Worm (Caenorhabditis elegans) whole organism, L3 larva: ENCODE measurements around the gene ptr-6.

Experiments
- R02D3.7 ChIP-seq: fragments of 150-350 bp; optimal IDR thresholded peaks from 2 replicates; lab custom pipeline; 2014; ENCODE audit warnings: missing biosample characterization, missing genetic modification characterization
- aly-2 ChIP-seq: fragments of 150-350 bp; optimal IDR thresholded peaks from 2 replicates; lab custom pipeline; 2014; ENCODE audit warnings: missing biosample characterization, missing genetic modification characterization
- ama-1 ChIP-seq: fragments of 150-350 bp; optimal IDR thresholded peaks from 2 replicates; lab custom pipeline; 2018
- ceh-16 ChIP-seq: sonication (generic microtip); optimal IDR thresholded peaks from 2 replicates; lab custom pipeline; 2017; ENCODE audit warnings: missing biosample characterization, missing genetic modification characterization
- ceh-28 ChIP-seq: fragments of 150-350 bp; optimal IDR thresholded peaks from 2 replicates; lab custom pipeline; 2014; ENCODE audit warnings: missing biosample characterization, missing genetic modification reagents, missing genetic modification characterization
- ceh-9 ChIP-seq: sonication (generic microtip); optimal IDR thresholded peaks from 2 replicates; lab custom pipeline; 2018; ENCODE audit warnings: missing biosample characterization, missing genetic modification characterization
- daf-12 ChIP-seq: fragments of 150-350 bp; optimal IDR thresholded peaks from 2 replicates; lab custom pipeline; 2014; ENCODE audit warnings: missing biosample characterization, missing genetic modification reagents, missing genetic modification characterization
- egl-27 ChIP-seq: sonication (generic microtip); optimal IDR thresholded peaks from 4 replicates; lab custom pipeline; 2017; ENCODE audit warnings: missing biosample characterization, missing genetic modification reagents, missing genetic modification characterization
- egl-5 ChIP-seq: fragments of 150-350 bp; optimal IDR thresholded peaks from 2 replicates; lab custom pipeline; 2017; ENCODE audit warnings: missing biosample characterization, missing genetic modification reagents, missing genetic modification characterization, inconsistent platforms
- elt-1 ChIP-seq: fragments of 150-350 bp; optimal IDR thresholded peaks from 2 replicates; lab custom pipeline; 2014; ENCODE audit warnings: missing biosample characterization, missing genetic modification characterization
- elt-2 ChIP-seq: sonication (generic microtip); optimal IDR thresholded peaks from 2 replicates; lab custom pipeline; 2016; ENCODE audit warnings: missing genetic modification reagents, mild to moderate bottlenecking, missing genetic modification characterization, missing compliant biosample characterization
- elt-3 ChIP-seq, 3 experiments: fragments of 150-350 bp in 1 of 3; sonication (generic microtip) in 2 of 3; optimal IDR thresholded peaks; 2 replicates in 2 of 3; 4 replicates in 1 of 3; lab custom pipeline; 2014 to 2017; ENCODE audit warnings: missing biosample characterization in 3 of 3, missing genetic modification characterization in 3 of 3
- eor-1 ChIP-seq, 2 experiments: fragments of 150-350 bp; optimal IDR thresholded peaks; 2 replicates each; lab custom pipeline; 2014 to 2018; ENCODE audit warnings: missing biosample characterization in 2 of 2, missing genetic modification characterization in 2 of 2
- fkh-10 ChIP-seq: sonication (generic microtip); optimal IDR thresholded peaks from 2 replicates; lab custom pipeline; 2017; ENCODE audit warnings: missing biosample characterization, missing genetic modification reagents, missing genetic modification characterization
- fkh-2 ChIP-seq: fragments of 150-350 bp; optimal IDR thresholded peaks from 2 replicates; lab custom pipeline; 2014; ENCODE audit warnings: missing biosample characterization, missing genetic modification reagents, missing genetic modification characterization
- fos-1 ChIP-seq: fragments of 150-350 bp; optimal IDR thresholded peaks from 2 replicates; lab custom pipeline; 2014; ENCODE audit warnings: missing biosample characterization, missing genetic modification characterization
- hmg-11 ChIP-seq: sonication (generic microtip); optimal IDR thresholded peaks from 2 replicates; lab custom pipeline; 2016; ENCODE audit warnings: missing genetic modification characterization, missing compliant biosample characterization
- jun-1 ChIP-seq: fragments of 150-350 bp; optimal IDR thresholded peaks from 2 replicates; lab custom pipeline; 2014; ENCODE audit warnings: missing biosample characterization, missing genetic modification reagents, missing genetic modification characterization
- lin-15B ChIP-seq: fragments of 150-350 bp; optimal IDR thresholded peaks from 2 replicates; lab custom pipeline; 2014; ENCODE audit warnings: missing biosample characterization, missing genetic modification characterization
- lin-39 ChIP-seq: fragments of 150-350 bp; optimal IDR thresholded peaks from 2 replicates; lab custom pipeline; 2018; ENCODE audit warnings: missing biosample characterization, missing genetic modification reagents, missing genetic modification characterization
- lsy-12 ChIP-seq: sonication (generic microtip); optimal IDR thresholded peaks from 2 replicates; lab custom pipeline; 2016; ENCODE audit warnings: mild to moderate bottlenecking, missing genetic modification characterization, missing compliant biosample characterization
- mdl-1 ChIP-seq: fragments of 150-350 bp; optimal IDR thresholded peaks from 2 replicates; lab custom pipeline; 2014; ENCODE audit warnings: missing biosample characterization, missing genetic modification characterization
- nfya-1 ChIP-seq: sonication (generic microtip); optimal IDR thresholded peaks from 2 replicates; lab custom pipeline; 2017; ENCODE audit warnings: missing genetic modification characterization, mild to moderate bottlenecking, missing compliant biosample characterization, antibody characterized with exemption, moderate library complexity; ENCODE audit not compliant: insufficient read depth
- nhr-11 ChIP-seq: fragments of 150-350 bp; optimal IDR thresholded peaks from 2 replicates; lab custom pipeline; 2014; ENCODE audit warnings: missing biosample characterization, missing genetic modification characterization
- nhr-12 ChIP-seq: fragments of 150-350 bp; optimal IDR thresholded peaks from 2 replicates; lab custom pipeline; 2014; ENCODE audit warnings: missing biosample characterization, missing genetic modification characterization
- nhr-23 ChIP-seq: fragments of 150-350 bp; optimal IDR thresholded peaks from 2 replicates; lab custom pipeline; 2014; ENCODE audit warnings: missing biosample characterization, missing genetic modification reagents, missing genetic modification characterization
- nhr-237 ChIP-seq: fragments of 150-350 bp; optimal IDR thresholded peaks from 2 replicates; lab custom pipeline; 2014; ENCODE audit warnings: missing biosample characterization, missing genetic modification characterization
- nhr-25 ChIP-seq: sonication (generic microtip); optimal IDR thresholded peaks from 2 replicates; lab custom pipeline; 2017; ENCODE audit warnings: missing biosample characterization, missing genetic modification characterization
- nhr-28 ChIP-seq: fragments of 150-350 bp; optimal IDR thresholded peaks from 2 replicates; lab custom pipeline; 2014; ENCODE audit warnings: missing biosample characterization, missing genetic modification characterization
- nhr-43 ChIP-seq: sonication (generic microtip); optimal IDR thresholded peaks from 2 replicates; lab custom pipeline; 2016; ENCODE audit warnings: mild to moderate bottlenecking, missing genetic modification characterization, missing compliant biosample characterization; ENCODE audit not compliant: poor library complexity, severe bottlenecking
- nhr-67 ChIP-seq: fragments of 150-350 bp; optimal IDR thresholded peaks from 2 replicates; lab custom pipeline; 2014; ENCODE audit warnings: missing biosample characterization, missing genetic modification characterization
- nhr-76 ChIP-seq: fragments of 150-350 bp; sonication (generic microtip); optimal IDR thresholded peaks from 5 replicates; lab custom pipeline; 2014; ENCODE audit warnings: missing biosample characterization, missing genetic modification characterization
- nhr-77 ChIP-seq: fragments of 150-350 bp; optimal IDR thresholded peaks from 2 replicates; lab custom pipeline; 2014; ENCODE audit warnings: missing biosample characterization, missing genetic modification characterization
- pha-4 ChIP-seq: fragments of 150-350 bp; optimal IDR thresholded peaks from 2 replicates; lab custom pipeline; 2014; ENCODE audit warnings: missing biosample characterization, missing genetic modification reagents, missing genetic modification characterization
- pqm-1 ChIP-seq: fragments of 150-350 bp; optimal IDR thresholded peaks from 2 replicates; lab custom pipeline; 2017; ENCODE audit warnings: missing biosample characterization, missing genetic modification characterization, inconsistent platforms
- sea-2 ChIP-seq: fragments of 150-350 bp; sonication (generic microtip); optimal IDR thresholded peaks from 4 replicates; lab custom pipeline; 2014; ENCODE audit warnings: missing biosample characterization, missing genetic modification reagents, missing genetic modification characterization
- skn-1 ChIP-seq: fragments of 150-350 bp; optimal IDR thresholded peaks from 2 replicates; lab custom pipeline; 2014; ENCODE audit warnings: missing biosample characterization, missing genetic modification characterization
- snpc-4 ChIP-seq: fragments of 150-350 bp; optimal IDR thresholded peaks from 2 replicates; lab custom pipeline; 2014; ENCODE audit warnings: missing biosample characterization, missing genetic modification characterization
- tbx-2 ChIP-seq: sonication (generic microtip); optimal IDR thresholded peaks from 2 replicates; lab custom pipeline; 2016; ENCODE audit warnings: mild to moderate bottlenecking, missing genetic modification characterization, missing compliant biosample characterization
- unc-39 ChIP-seq: sonication (generic microtip); optimal IDR thresholded peaks from 4 replicates; lab custom pipeline; 2017; ENCODE audit warnings: missing biosample characterization, missing genetic modification characterization
- unc-62 ChIP-seq: fragments of 150-350 bp; sonication (generic microtip); optimal IDR thresholded peaks from 4 replicates; lab custom pipeline; 2014; ENCODE audit warnings: missing biosample characterization, missing genetic modification reagents, missing genetic modification characterization
- zag-1 ChIP-seq: fragments of 150-350 bp; optimal IDR thresholded peaks from 2 replicates; lab custom pipeline; 2014; ENCODE audit warnings: missing biosample characterization, missing genetic modification characterization
- ztf-11 ChIP-seq: fragments of 150-350 bp; optimal IDR thresholded peaks from 2 replicates; lab custom pipeline; 2014; ENCODE audit warnings: missing biosample characterization, missing genetic modification characterization
- ztf-4 ChIP-seq: fragments of 150-350 bp; optimal IDR thresholded peaks from 2 replicates; lab custom pipeline; 2014; ENCODE audit warnings: missing biosample characterization, missing genetic modification characterization

Gene ptr-6

ce11 chrII:5246791-5247361 lies at the start of gene ptr-6:
Gene ptr-6 (minus strand): TSS chrII:5246837.
- TF ChIP-seq nfya-1 (tag; lab: Kevin White, UChicago) (no peak), nhr-23 (tag; lab: Kevin White, UChicago) (peak; percentile 28), nhr-25 (peak; percentile 37), mdl-1 (no peak), pqm-1 (tag; lab: Kevin White, UChicago) (no peak), R02D3.7 (tag; lab: Kevin White, UChicago) (no peak), pha-4 (no peak), lin-39 (tag; lab: Kevin White, UChicago) (no peak), egl-5 (tag; lab: Kevin White, UChicago) (no peak), nhr-12 (tag; lab: Kevin White, UChicago) (no peak), elt-2 (no peak), ztf-11 (tag; lab: Kevin White, UChicago) (no peak), nhr-28 (tag; lab: Kevin White, UChicago) (no peak), ceh-28 (no peak), nhr-237 (no peak), aly-2 (tag; lab: Kevin White, UChicago) (no peak), eor-1 (tag; optimal IDR thresholded peaks at IDR 0.05; lab: Kevin White, UChicago) (no peak), ztf-4 (tag; lab: Kevin White, UChicago) (no peak)

- TF ChIP-seq pha-4 (peak; percentile 33), lin-39 (tag; lab: Kevin White, UChicago) (peak; percentile 42), ceh-9 (tag; lab: Kevin White, UChicago) (no peak), zag-1 (tag; lab: Kevin White, UChicago) (no peak), nfya-1 (tag; lab: Kevin White, UChicago) (peak; percentile 21), egl-5 (tag; lab: Kevin White, UChicago) (peak; percentile 15), nhr-43 (tag; lab: Kevin White, UChicago) (peak; percentile 43), hmg-11 (tag; lab: Kevin White, UChicago) (peak; percentile 52)
These were observed 46.7 kb upstream of the ptr-6 start, which contains the start of gene ZK622.1 for ce11 chrII:5293287-5293850. Gene ZK622.1 (plus strand): TSS chrII:5293800.

ce11 chrII:5292226-5292752 lies 45.7 kb upstream of the ptr-6 start, which contains the start of gene ZK622.4:
Gene ZK622.4 (plus strand): TSS chrII:5292702.
- no peak for TF ChIP-seq zag-1 (tag; lab: Kevin White, UChicago)
- TF ChIP-seq fos-1 = no peak
- peak; percentile 30 for TF ChIP-seq fkh-10 (GFP tag; lab: Kevin White, UChicago)
- TF ChIP-seq egl-27 = no peak
- no peak for TF ChIP-seq nhr-28 (tag; lab: Kevin White, UChicago)
- TF ChIP-seq hmg-11 (tag; lab: Kevin White, UChicago) = peak; percentile 88
- no peak for TF ChIP-seq skn-1 (tag; lab: Kevin White, UChicago)
- TF ChIP-seq nhr-25 = peak; percentile 18
- peak; percentile 49 for TF ChIP-seq nfya-1 (tag; lab: Kevin White, UChicago)
- TF ChIP-seq R02D3.7 (tag; lab: Kevin White, UChicago) = no peak
- TF ChIP-seq pqm-1 (tag; lab: Kevin White, UChicago) = peak; percentile 40
- no peak for TF ChIP-seq elt-3 (tag; optimal IDR thresholded peaks at IDR 0.05; lab: Kevin White, UChicago)
- peak; percentile 7 for TF ChIP-seq lin-15B (tag; lab: Kevin White, UChicago)
- no peak for TF ChIP-seq mdl-1
- TF ChIP-seq daf-12 (tag; lab: Kevin White, UChicago) = no peak
- no peak for TF ChIP-seq ceh-9 (tag; lab: Kevin White, UChicago)
- no peak for TF ChIP-seq unc-39 (tag; lab: Kevin White, UChicago)
- TF ChIP-seq lsy-12 (tag; lab: Kevin White, UChicago) = peak; percentile 44
- no peak for TF ChIP-seq nhr-76 (tag; lab: Kevin White, UChicago)
- TF ChIP-seq nhr-67 = no peak
- TF ChIP-seq snpc-4 (tag; lab: Kevin White, UChicago) = no peak
- TF ChIP-seq ceh-16 (tag; lab: Kevin White, UChicago) = no peak
- TF ChIP-seq eor-1 (tag; optimal IDR thresholded peaks at IDR 0.05; lab: Kevin White, UChicago) = no peak
- TF ChIP-seq elt-2 = peak; percentile 52
- TF ChIP-seq sea-2 (GFP tag; lab: Kevin White, UChicago) = no peak
- no peak for TF ChIP-seq ztf-11 (tag; lab: Kevin White, UChicago)
- TF ChIP-seq ceh-28 = no peak
- no peak for TF ChIP-seq ztf-4 (tag; lab: Kevin White, UChicago)
- peak; percentile 25 for TF ChIP-seq tbx-2 (tag; lab: Kevin White, UChicago)
- TF ChIP-seq ama-1 (lab: Kevin White, UChicago) = no peak
- no peak for TF ChIP-seq elt-1 (tag; lab: Kevin White, UChicago)
- no peak for TF ChIP-seq fkh-2
- no peak for TF ChIP-seq nhr-77 (tag; lab: Kevin White, UChicago)
- TF ChIP-seq lin-39 (tag; lab: Kevin White, UChicago) = peak; percentile 22
- no peak for TF ChIP-seq jun-1 (tag; lab: Kevin White, UChicago)
- no peak for TF ChIP-seq unc-62 (GFP tag; lab: Kevin White, UChicago)
- TF ChIP-seq nhr-11 = no peak
- peak; percentile 58 for TF ChIP-seq nhr-43 (tag; lab: Kevin White, UChicago)
- peak; percentile 48 for TF ChIP-seq nhr-23 (tag; lab: Kevin White, UChicago)
- no peak for TF ChIP-seq nhr-12 (tag; lab: Kevin White, UChicago)
- TF ChIP-seq pha-4 = peak; percentile 26
- TF ChIP-seq aly-2 (tag; lab: Kevin White, UChicago) = no peak
